Fruit fly (Drosophila melanogaster) whole organism, wandering third instar larva: ENCODE measurements around the gene CG46465.

Source experiments
- CrebA ChIP-seq: fragments of 200-800 bp; sonication (Bioruptor generic); optimal IDR thresholded peaks from 2 replicates; lab custom pipeline; 2016; ENCODE audit warnings: missing biosample characterization, mild to moderate bottlenecking, missing genetic modification characterization, borderline replicate concordance
- Dfd ChIP-seq: fragments of >200 bp; optimal IDR thresholded peaks from 2 replicates; lab custom pipeline; 2017; ENCODE audit warnings: missing biosample characterization, missing genetic modification characterization
- Dif ChIP-seq: fragments of 200-275, 200-300 bp; sonication (Bioruptor generic); optimal IDR thresholded peaks from 2 replicates; lab custom pipeline; 2018; ENCODE audit warnings: missing biosample characterization, missing genetic modification characterization; ENCODE audit not compliant: partially characterized antibody
- GATAd ChIP-seq: sonication (Bioruptor generic); optimal IDR thresholded peaks from 2 replicates; lab custom pipeline; 2016; ENCODE audit warnings: missing biosample characterization, missing genetic modification characterization
- HLH106 ChIP-seq: fragments of 200-800 bp; optimal IDR thresholded peaks from 3 replicates; lab custom pipeline; 2019; ENCODE audit warnings: missing biosample characterization, mild to moderate bottlenecking, missing genetic modification characterization, moderate library complexity
- Hnf4 ChIP-seq: fragments of 200-800 bp; sonication (Bioruptor generic); optimal IDR thresholded peaks from 2 replicates; lab custom pipeline; 2016; ENCODE audit warnings: missing biosample characterization, mild to moderate bottlenecking, missing genetic modification characterization
- Hr83 ChIP-seq: fragments of 200-300 bp; sonication (Bioruptor generic); optimal IDR thresholded peaks from 2 replicates; lab custom pipeline; 2016; ENCODE audit warnings: missing biosample characterization, mild to moderate bottlenecking, missing genetic modification characterization, moderate library complexity; ENCODE audit not compliant: poor library complexity, severe bottlenecking
- Jra ChIP-seq: sonication (Bioruptor generic); optimal IDR thresholded peaks from 2 replicates; lab custom pipeline; 2016; ENCODE audit warnings: missing biosample characterization, missing genetic modification characterization
- Myc ChIP-seq: fragments of >200 bp; optimal IDR thresholded peaks from 2 replicates; lab custom pipeline; 2017
- N ChIP-seq: fragments of >200 bp; optimal IDR thresholded peaks from 2 replicates; lab custom pipeline; 2018; ENCODE audit warnings: missing biosample characterization, missing external identifiers, missing genetic modification characterization
- OdsH ChIP-seq: fragments of 200-800 bp; sonication (Bioruptor generic); optimal IDR thresholded peaks from 2 replicates; lab custom pipeline; 2016; ENCODE audit warnings: missing biosample characterization, mild to moderate bottlenecking, missing genetic modification characterization
- Rel ChIP-seq, 2 experiments: fragments of 200-800 bp; sonication (Bioruptor generic) in 1 of 2; optimal IDR thresholded peaks; 2 replicates in 1 of 2; 3 replicates in 1 of 2; lab custom pipeline; 2016 to 2019; ENCODE audit warnings: mild to moderate bottlenecking in 2 of 2, missing biosample characterization in 2 of 2, missing genetic modification characterization in 2 of 2, moderate library complexity in 1 of 2
- Sp1 ChIP-seq: fragments of 200-800 bp; sonication (Bioruptor generic); optimal IDR thresholded peaks from 3 replicates; lab custom pipeline; 2019; ENCODE audit warnings: missing biosample characterization, mild to moderate bottlenecking, missing genetic modification characterization, moderate library complexity
- Vsx2 ChIP-seq: fragments of 200-300, 225-300 bp; sonication (Bioruptor generic); optimal IDR thresholded peaks from 2 replicates; lab custom pipeline; 2018; ENCODE audit warnings: missing biosample characterization, missing genetic modification characterization; ENCODE audit not compliant: partially characterized antibody
- br ChIP-seq: fragments of 200-800 bp; sonication (Bioruptor generic); optimal IDR thresholded peaks from 2 replicates; lab custom pipeline; 2016; ENCODE audit warnings: missing biosample characterization, missing genetic modification characterization
- brk ChIP-seq: fragments of 200-800 bp; sonication (Bioruptor generic); optimal IDR thresholded peaks from 2 replicates; lab custom pipeline; 2016; ENCODE audit warnings: missing biosample characterization, mild to moderate bottlenecking, missing genetic modification characterization
- dl ChIP-seq, 2 experiments: fragments of 175-275, 200-275 bp in 1 of 2; fragments of 200-275 bp in 1 of 2; sonication (Bioruptor generic); optimal IDR thresholded peaks; lab custom pipeline; 2018; ENCODE audit warnings: mild to moderate bottlenecking in 2 of 2, missing biosample characterization in 2 of 2, missing genetic modification characterization in 2 of 2, moderate library complexity in 2 of 2; ENCODE audit not compliant: partially characterized antibody in 2 of 2, insufficient read depth in 1 of 2
- dmrt93B ChIP-seq: fragments of 200-800 bp; sonication (Bioruptor generic); optimal IDR thresholded peaks from 2 replicates; lab custom pipeline; 2018; ENCODE audit warnings: missing biosample characterization, mild to moderate bottlenecking, missing genetic modification characterization
- ey ChIP-seq: fragments of 200-800 bp; sonication (Bioruptor generic); optimal IDR thresholded peaks from 2 replicates; lab custom pipeline; 2016; ENCODE audit warnings: missing biosample characterization, missing genetic modification characterization
- foxo ChIP-seq, 2 experiments: fragments of 200-800 bp; sonication (Bioruptor generic); optimal IDR thresholded peaks; 2 replicates in 1 of 2; 3 replicates in 1 of 2; lab custom pipeline; 2016 to 2017; ENCODE audit warnings: missing biosample characterization in 2 of 2, missing genetic modification characterization in 2 of 2
- fru ChIP-seq: fragments of 200-800 bp; sonication (Bioruptor generic); optimal IDR thresholded peaks from 3 replicates; lab custom pipeline; 2016; ENCODE audit warnings: missing biosample characterization, mild to moderate bottlenecking, missing genetic modification characterization
- h ChIP-seq: fragments of 200-800 bp; sonication (Bioruptor generic); optimal IDR thresholded peaks from 3 replicates; lab custom pipeline; 2016; ENCODE audit warnings: missing biosample characterization, mild to moderate bottlenecking, missing genetic modification characterization
- jim ChIP-seq: fragments of 175-275, 200-325 bp; sonication (Bioruptor generic); optimal IDR thresholded peaks from 2 replicates; lab custom pipeline; 2016; ENCODE audit warnings: missing biosample characterization, mild to moderate bottlenecking, missing genetic modification characterization
- lola ChIP-seq: fragments of >200 bp; optimal IDR thresholded peaks from 2 replicates; lab custom pipeline; 2017; ENCODE audit warnings: missing biosample characterization, missing genetic modification characterization
- pan ChIP-seq: fragments of >200 bp; optimal IDR thresholded peaks from 2 replicates; lab custom pipeline; 2017
- psq ChIP-seq: fragments of 200-800 bp; sonication (Bioruptor generic); optimal IDR thresholded peaks from 3 replicates; lab custom pipeline; 2017; ENCODE audit warnings: missing biosample characterization, mild to moderate bottlenecking, missing genetic modification characterization, moderate library complexity
- rgr ChIP-seq: fragments of 200-800 bp; sonication (Bioruptor generic); optimal IDR thresholded peaks from 3 replicates; lab custom pipeline; 2016; ENCODE audit warnings: missing biosample characterization, mild to moderate bottlenecking, missing genetic modification characterization
- sage ChIP-seq: fragments of 200-800 bp; sonication (Bioruptor generic); optimal IDR thresholded peaks from 2 replicates; lab custom pipeline; 2016; ENCODE audit warnings: missing biosample characterization, mild to moderate bottlenecking, missing genetic modification characterization
- tai ChIP-seq: sonication (Bioruptor generic); optimal IDR thresholded peaks from 2 replicates; lab custom pipeline; 2016; ENCODE audit warnings: missing biosample characterization, missing genetic modification characterization
- woc ChIP-seq: sonication (Bioruptor generic); optimal IDR thresholded peaks from 2 replicates; lab custom pipeline; 2016; ENCODE audit warnings: missing biosample characterization, mild to moderate bottlenecking, missing genetic modification characterization

CG46465 gene

dm6 chr2L:18981947-18982579, 10.2 kb upstream of the CG46465 start:
- TF ChIP-seq ey (GFP tag; lab: Kevin White, UChicago) (no peak), foxo (GFP tag; optimal IDR thresholded peaks at IDR 0.05; lab: Kevin White, UChicago) (peak in 1 of 2 experiments; percentile 20)

DNA sequence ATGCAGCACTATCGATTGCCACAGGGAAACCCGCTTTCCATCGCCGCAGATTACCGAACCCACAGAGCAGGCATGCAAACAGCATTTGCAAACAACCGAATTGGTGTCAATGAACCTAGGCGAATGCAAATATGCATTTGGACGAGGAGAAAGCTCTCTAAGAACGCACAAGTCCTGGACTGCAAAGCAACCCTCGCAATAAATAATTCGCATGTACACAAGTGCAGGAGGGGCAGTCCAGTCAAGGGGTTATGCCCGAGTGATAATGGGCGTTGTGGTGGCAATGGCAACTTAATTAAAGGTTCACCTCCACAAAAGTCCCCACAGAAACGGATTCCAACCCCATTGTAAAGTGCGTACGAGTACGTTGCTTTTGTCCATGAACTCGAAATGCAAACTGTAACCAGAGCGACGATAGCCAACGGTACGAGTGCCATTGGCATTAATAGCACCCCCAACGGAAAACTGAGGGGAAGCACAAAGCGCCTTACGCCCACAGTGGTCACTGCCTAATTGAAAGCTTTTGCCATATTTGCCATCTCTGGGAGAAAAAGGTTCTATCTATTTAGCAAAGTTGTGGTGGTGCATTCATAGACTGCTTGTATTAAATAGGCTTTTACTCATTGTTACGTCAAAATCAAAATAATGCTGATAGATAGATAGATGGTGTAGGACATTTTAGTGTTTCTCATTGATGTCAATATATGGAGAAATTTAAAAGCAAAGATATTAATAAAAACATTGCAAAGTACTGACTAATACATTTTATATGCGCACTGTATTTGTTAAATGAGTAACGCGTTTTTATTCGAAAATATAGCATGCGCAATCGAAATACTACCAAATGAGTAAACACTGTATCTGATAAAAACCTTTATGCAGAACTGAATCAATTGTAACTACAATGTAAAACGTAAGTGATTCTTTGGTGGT, 9.2 kb upstream of the CG46465 start:
- TF ChIP-seq Jra (GFP tag; lab: Kevin White, UChicago) (no peak), foxo (GFP tag; optimal IDR thresholded peaks at IDR 0.05; lab: Kevin White, UChicago) (peak in 1 of 2 experiments; percentile 19), br (GFP tag; lab: Kevin White, UChicago) (peak; percentile 28), Dif (no peak), tai (GFP tag; lab: Kevin White, UChicago) (peak; percentile 23), woc (GFP tag; lab: Kevin White, UChicago) (peak; percentile 14), Sp1 (GFP tag; lab: Kevin White, UChicago) (peak; percentile 4), fru (no peak), HLH106 (peak; percentile 11)

DNA sequence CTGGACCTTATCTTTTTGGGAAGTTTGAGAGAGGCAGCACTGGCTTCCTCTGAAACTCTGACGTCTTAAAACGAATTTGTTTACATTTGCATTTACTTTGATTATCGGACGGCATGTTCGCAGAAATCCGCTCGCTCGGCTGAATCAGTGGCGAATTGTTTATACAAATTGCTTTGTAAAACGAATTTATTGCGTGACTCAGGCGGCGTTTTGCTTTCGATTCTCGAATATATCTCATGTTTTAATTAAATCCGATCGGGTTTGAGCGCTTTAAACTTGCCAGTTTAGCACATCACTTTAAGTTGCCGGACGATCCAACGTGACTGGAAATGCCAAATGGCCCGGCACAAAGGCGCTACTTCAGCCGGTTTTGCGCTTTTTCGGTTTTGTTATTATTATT, 8.1 kb upstream of the CG46465 start:
- TF ChIP-seq Dfd (GFP tag; lab: Kevin White, UChicago) (no peak), lola (GFP tag; lab: Kevin White, UChicago) (no peak), Hr83 (no peak), HLH106 (no peak), pan (lab: Kevin White, UChicago) (no peak), foxo (GFP tag; optimal IDR thresholded peaks at IDR 0.05; lab: Kevin White, UChicago) (no peak), h (GFP tag; lab: Kevin White, UChicago) (no peak), brk (GFP tag; lab: Kevin White, UChicago) (no peak), woc (GFP tag; lab: Kevin White, UChicago) (no peak), Dif (no peak), dmrt93B (GFP tag; lab: Kevin White, UChicago) (no peak), Hnf4 (no peak)

DNA sequence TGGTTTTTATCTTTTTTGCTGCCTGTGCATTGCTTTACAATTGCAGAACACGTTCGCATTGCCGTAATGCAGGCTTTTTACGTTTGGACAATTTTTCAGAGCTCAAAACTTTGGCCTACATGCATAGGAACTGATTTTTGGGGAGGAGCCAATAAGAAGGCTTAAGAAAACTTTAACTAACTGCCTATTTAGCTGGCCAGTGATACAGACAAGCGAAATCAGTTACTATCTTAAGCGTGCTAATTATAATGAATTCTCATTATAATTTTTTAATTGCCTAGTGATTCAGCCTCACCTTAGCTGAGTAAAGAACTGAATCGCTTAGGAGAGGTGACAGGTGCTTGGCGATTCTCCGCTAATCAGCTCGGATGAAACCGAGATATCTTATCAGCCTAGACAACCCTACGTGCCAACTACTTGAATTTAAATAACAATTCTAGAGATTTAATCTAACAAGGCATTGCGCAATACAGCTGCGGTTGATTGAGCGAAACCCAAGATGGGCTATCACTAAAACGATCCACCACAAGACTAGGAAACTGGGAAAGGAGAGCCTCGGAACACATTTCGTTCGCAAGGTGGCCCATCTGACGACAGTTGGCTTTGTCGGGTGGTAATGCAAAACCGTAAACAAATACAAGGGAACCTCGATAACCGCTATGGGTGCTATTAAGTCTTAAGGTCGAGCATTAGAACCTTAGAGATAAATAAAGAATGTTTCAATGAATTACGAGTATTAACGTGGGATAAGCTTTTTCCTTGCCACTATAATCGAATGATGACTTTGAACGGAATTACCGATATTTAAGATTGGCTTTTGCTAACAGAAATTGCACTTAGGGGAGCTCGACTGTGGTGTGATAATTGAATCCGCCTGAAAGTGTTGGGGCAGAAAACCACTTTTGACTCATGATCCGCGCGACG, 6.8 kb upstream of the CG46465 start:
- TF ChIP-seq Rel (GFP tag; optimal IDR thresholded peaks at IDR 0.05; lab: Kevin White, UChicago): no peak
- no peak for TF ChIP-seq Rel (tag; optimal IDR thresholded peaks at IDR 0.05; lab: Kevin White, UChicago)
- no peak for TF ChIP-seq tai (GFP tag; lab: Kevin White, UChicago)
- no peak for TF ChIP-seq dmrt93B (GFP tag; lab: Kevin White, UChicago)
- no peak for TF ChIP-seq Vsx2
- no peak for TF ChIP-seq brk (GFP tag; lab: Kevin White, UChicago)
- peak; percentile 22 for TF ChIP-seq OdsH (GFP tag; lab: Kevin White, UChicago)
- no peak for TF ChIP-seq sage (GFP tag; lab: Kevin White, UChicago)
- TF ChIP-seq Jra (GFP tag; lab: Kevin White, UChicago): no peak
- no peak for TF ChIP-seq jim (GFP tag; lab: Kevin White, UChicago)
- peak; percentile 32 for TF ChIP-seq h (GFP tag; lab: Kevin White, UChicago)
- TF ChIP-seq woc (GFP tag; lab: Kevin White, UChicago): no peak
- TF ChIP-seq foxo (GFP tag; optimal IDR thresholded peaks at IDR 0.05; lab: Kevin White, UChicago): peak in 1 of 2 experiments; percentile 30
- TF ChIP-seq dl (GFP tag; optimal IDR thresholded peaks at IDR 0.05; lab: Kevin White, UChicago; ENCODE audit: insufficient read depth in 1 of 2, partially characterized antibody in 2 of 2): no peak
- no peak for TF ChIP-seq Myc (lab: Kevin White, UChicago)
- peak; percentile 20 for TF ChIP-seq fru
- TF ChIP-seq N: no peak
- no peak for TF ChIP-seq GATAd (GFP tag; lab: Kevin White, UChicago)
- TF ChIP-seq br (GFP tag; lab: Kevin White, UChicago): peak; percentile 8
- no peak for TF ChIP-seq Hr83
- TF ChIP-seq Hnf4: no peak
- TF ChIP-seq psq (GFP tag; lab: Kevin White, UChicago): no peak
- TF ChIP-seq HLH106: peak; percentile 42
- no peak for TF ChIP-seq CrebA (GFP tag; lab: Kevin White, UChicago)
- TF ChIP-seq pan (lab: Kevin White, UChicago): no peak
- TF ChIP-seq rgr (GFP tag; lab: Kevin White, UChicago): no peak
- TF ChIP-seq Sp1 (GFP tag; lab: Kevin White, UChicago): no peak
